Worm (Caenorhabditis elegans) whole organism, young adult: Measurements from ENCODE around the gene nhr-36.

ENCODE experiments used
- B0261.1 ChIP-seq: sonication (generic microtip); optimal IDR thresholded peaks from 2 replicates; lab custom pipeline; 2016; ENCODE audit warnings: mild to moderate bottlenecking, missing genetic modification characterization, moderate library complexity, missing compliant biosample characterization
- B0336.3 ChIP-seq: fragments of 200-800 bp; sonication (Bioruptor generic); IDR thresholded peaks from 2 replicates; pipeline ENCODE4 v1.3.6; 2022; ENCODE audit warnings: missing genetic modification characterization, missing compliant biosample characterization
- C06A6.2 ChIP-seq: fragments of 200-800 bp; sonication (Bioruptor generic); conservative IDR thresholded peaks from 2 replicates; pipeline ENCODE4 v1.3.6; 2022; ENCODE audit warnings: missing genetic modification characterization, missing compliant biosample characterization
- F37B4.10 ChIP-seq: fragments of 200-800 bp; sonication (Bioruptor generic); IDR thresholded peaks from 2 replicates; pipeline ENCODE4 v1.3.6; 2022; ENCODE audit warnings: missing genetic modification characterization, missing compliant biosample characterization
- F52B5.7 ChIP-seq: sonication (generic microtip); optimal IDR thresholded peaks from 2 replicates; lab custom pipeline; 2016; ENCODE audit warnings: mild to moderate bottlenecking, missing genetic modification characterization, missing compliant biosample characterization
- F57A8.1 ChIP-seq: fragments of 200-800 bp; sonication (Bioruptor generic); optimal IDR thresholded peaks from 2 replicates; lab custom pipeline; 2018; ENCODE audit warnings: mild to moderate bottlenecking, missing genetic modification characterization, moderate library complexity, missing compliant biosample characterization
- K11D2.4 ChIP-seq: fragments of 200-800 bp; sonication (Bioruptor generic); IDR thresholded peaks from 2 replicates; pipeline ENCODE4 v1.3.6; 2022; ENCODE audit warnings: missing genetic modification reagents, missing genetic modification characterization, missing compliant biosample characterization
- T26A5.8 ChIP-seq: sonication (generic microtip); optimal IDR thresholded peaks from 2 replicates; lab custom pipeline; 2016; ENCODE audit warnings: missing genetic modification characterization, missing compliant biosample characterization
- Y53G8AR.9 ChIP-seq: fragments of 200-800 bp; sonication (Bioruptor generic); conservative IDR thresholded peaks from 2 replicates; pipeline ENCODE4 v1.3.6; 2022; ENCODE audit warnings: missing genetic modification reagents, missing genetic modification characterization, missing compliant biosample characterization
- ccch-3 ChIP-seq: fragments of 200-800 bp; sonication (Bioruptor generic); optimal IDR thresholded peaks from 2 replicates; lab custom pipeline; 2018; ENCODE audit warnings: mild to moderate bottlenecking, missing genetic modification characterization, missing compliant biosample characterization
- ceh-27 ChIP-seq: fragments of 200-800 bp; sonication (Bioruptor generic); optimal IDR thresholded peaks from 2 replicates; lab custom pipeline; 2018; ENCODE audit warnings: mild to moderate bottlenecking, missing genetic modification characterization, moderate library complexity, missing compliant biosample characterization
- dox-1 ChIP-seq: fragments of 200-800 bp; sonication (Bioruptor generic); IDR thresholded peaks from 2 replicates; pipeline ENCODE4 v1.3.6; 2022; ENCODE audit warnings: missing genetic modification reagents, missing genetic modification characterization, missing compliant biosample characterization
- dpl-1 ChIP-seq: fragments of 150-350 bp; optimal IDR thresholded peaks from 2 replicates; lab custom pipeline; 2014; ENCODE audit warnings: missing biosample characterization, missing genetic modification reagents, missing genetic modification characterization
- efl-1 ChIP-seq: fragments of 150-350 bp; optimal IDR thresholded peaks from 2 replicates; lab custom pipeline; 2014; ENCODE audit warnings: missing biosample characterization, missing genetic modification reagents, missing genetic modification characterization
- egl-44 ChIP-seq: fragments of 200-800 bp; sonication (Bioruptor generic); IDR thresholded peaks from 2 replicates; pipeline ENCODE4 v1.3.6; 2022; ENCODE audit warnings: missing genetic modification reagents, missing genetic modification characterization, missing compliant biosample characterization
- egrh-3 ChIP-seq: fragments of 200-800 bp; sonication (Bioruptor generic); IDR thresholded peaks from 2 replicates; pipeline ENCODE4 v1.3.6; 2022; ENCODE audit warnings: missing genetic modification reagents, missing genetic modification characterization, missing compliant biosample characterization
- hlh-12 ChIP-seq: sonication (generic microtip); optimal IDR thresholded peaks from 2 replicates; lab custom pipeline; 2016; ENCODE audit warnings: missing genetic modification characterization, missing compliant biosample characterization
- hmg-20 ChIP-seq: fragments of 200-800 bp; sonication (Bioruptor generic); IDR thresholded peaks from 2 replicates; pipeline ENCODE4 v1.3.6; 2022; ENCODE audit warnings: missing genetic modification reagents, missing genetic modification characterization, missing compliant biosample characterization
- hrde-1 ChIP-seq: sonication (generic microtip); optimal IDR thresholded peaks from 2 replicates; lab custom pipeline; 2016; ENCODE audit warnings: missing genetic modification characterization, mild to moderate bottlenecking, missing compliant biosample characterization, moderate library complexity, missing genotype, missing genetic modification reagents, borderline replicate concordance
- hsf-1 ChIP-seq: fragments of 200-800 bp; sonication (Bioruptor generic); IDR thresholded peaks from 2 replicates; pipeline ENCODE4 v1.3.6; 2022; ENCODE audit warnings: missing genetic modification reagents, missing genetic modification characterization, missing compliant biosample characterization
- lin-54 ChIP-seq: fragments of 200-800 bp; sonication (Bioruptor generic); optimal IDR thresholded peaks from 2 replicates; lab custom pipeline; 2018; ENCODE audit warnings: mild to moderate bottlenecking, missing genetic modification characterization, missing compliant biosample characterization
- lsy-27 ChIP-seq: sonication (generic microtip); optimal IDR thresholded peaks from 2 replicates; lab custom pipeline; 2017; ENCODE audit warnings: missing genetic modification characterization, mild to moderate bottlenecking, missing compliant biosample characterization, antibody characterized with exemption, missing genotype, borderline replicate concordance; ENCODE audit not compliant: insufficient read depth
- madf-3 ChIP-seq: fragments of 200-800 bp; sonication (Bioruptor generic); IDR thresholded peaks from 2 replicates; pipeline ENCODE4 v1.3.6; 2022; ENCODE audit warnings: missing genetic modification reagents, missing genetic modification characterization, missing compliant biosample characterization
- nfyb-1 ChIP-seq: fragments of 200-800 bp; sonication (Bioruptor generic); IDR thresholded peaks from 2 replicates; pipeline ENCODE4 v1.3.6; 2022; ENCODE audit warnings: missing genetic modification reagents, missing genetic modification characterization, missing compliant biosample characterization
- nhr-80 ChIP-seq: sonication (generic microtip); optimal IDR thresholded peaks from 2 replicates; lab custom pipeline; 2016; ENCODE audit warnings: missing genetic modification characterization, missing compliant biosample characterization
- pha-4 ChIP-seq: fragments of 150-350 bp; sonication (generic microtip); optimal IDR thresholded peaks from 2 replicates; lab custom pipeline; 2014; ENCODE audit warnings: missing biosample characterization, missing genetic modification reagents, missing genetic modification characterization
- repo-1 ChIP-seq: sonication (generic microtip); optimal IDR thresholded peaks from 2 replicates; lab custom pipeline; 2017; ENCODE audit warnings: mild to moderate bottlenecking, missing genetic modification characterization, missing compliant biosample characterization
- rpc-1 ChIP-seq, 2 experiments: fragments of 150-350 bp in 1 of 2; sonication (generic microtip) in 1 of 2; optimal IDR thresholded peaks; 2 replicates each; lab custom pipeline; 2014 to 2018; ENCODE audit warnings: missing biosample characterization in 1 of 2, missing genetic modification characterization in 1 of 2, missing genetic modification reagents in 1 of 2, missing genotype in 1 of 2
- sdz-38 ChIP-seq: sonication (generic microtip); optimal IDR thresholded peaks from 2 replicates; lab custom pipeline; 2016; ENCODE audit warnings: missing genotype, missing genetic modification characterization, missing compliant biosample characterization
- sea-2 ChIP-seq: fragments of 200-800 bp; sonication (Bioruptor generic); IDR thresholded peaks from 2 replicates; pipeline ENCODE4 v1.3.6; 2022; ENCODE audit warnings: missing genetic modification characterization, missing compliant biosample characterization
- snpc-1.1 ChIP-seq: sonication (generic microtip); optimal IDR thresholded peaks from 2 replicates; lab custom pipeline; 2017; ENCODE audit warnings: missing genetic modification characterization, mild to moderate bottlenecking, missing compliant biosample characterization, antibody characterized with exemption, moderate library complexity, missing genotype, missing genetic modification reagents; ENCODE audit not compliant: insufficient read depth
- somi-1 ChIP-seq: fragments of 200-800 bp; sonication (Bioruptor generic); optimal IDR thresholded peaks from 2 replicates; lab custom pipeline; 2018; ENCODE audit warnings: mild to moderate bottlenecking, missing genetic modification characterization, missing compliant biosample characterization
- unc-62 ChIP-seq: fragments of 150-350 bp; optimal IDR thresholded peaks from 2 replicates; lab custom pipeline; 2014; ENCODE audit warnings: missing biosample characterization, missing genetic modification reagents, missing genetic modification characterization
- zfh-2 ChIP-seq: fragments of 200-800 bp; sonication (Bioruptor generic); conservative IDR thresholded peaks from 2 replicates; pipeline ENCODE4 v1.3.6; 2022; ENCODE audit warnings: missing genetic modification reagents, missing genetic modification characterization, missing compliant biosample characterization
- zim-3 ChIP-seq: sonication (generic microtip); optimal IDR thresholded peaks from 2 replicates; lab custom pipeline; 2017; ENCODE audit warnings: mild to moderate bottlenecking, missing genetic modification characterization, moderate library complexity, missing compliant biosample characterization

Gene nhr-36

DNA sequence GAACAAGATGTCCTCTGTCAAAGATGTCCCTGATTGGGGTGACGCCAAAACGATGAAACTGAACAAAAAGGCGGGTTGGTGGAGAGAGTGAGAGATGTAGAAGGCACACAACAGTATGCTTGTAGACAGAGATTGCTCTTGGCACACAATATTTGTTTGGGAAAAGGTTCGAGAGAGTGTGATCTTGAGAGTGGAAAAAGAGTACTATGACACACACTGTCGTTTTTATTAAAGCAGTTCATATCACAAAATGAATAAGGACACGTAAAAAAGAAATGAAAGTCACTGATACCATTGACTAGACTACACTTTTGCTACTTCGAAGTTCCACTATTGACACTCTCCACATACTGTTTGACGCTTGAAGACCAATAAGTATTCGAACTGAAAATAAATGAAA is 5.9 kb downstream of the nhr-36 start:
- TF ChIP-seq pha-4 (tag; lab: Kevin White, UChicago): peak; percentile 62
- no peak for TF ChIP-seq rpc-1 (optimal IDR thresholded peaks at IDR 0.05; lab: Kevin White, UChicago)
- no peak for TF ChIP-seq rpc-1 (tag; optimal IDR thresholded peaks at IDR 0.05; lab: Kevin White, UChicago)
- no peak for TF ChIP-seq egrh-3
- no peak for TF ChIP-seq B0261.1 (tag; lab: Kevin White, UChicago)
- TF ChIP-seq F57A8.1 (GFP tag; lab: Kevin White, UChicago): no peak
- TF ChIP-seq Y53G8AR.9 (GFP tag; lab: Robert Waterston, UW): no peak
- peak; percentile 50 for TF ChIP-seq unc-62 (GFP tag; lab: Kevin White, UChicago)
- no peak for TF ChIP-seq hrde-1
- no peak for TF ChIP-seq hmg-20
- no peak for TF ChIP-seq ceh-27
- no peak for TF ChIP-seq zim-3 (tag; lab: Kevin White, UChicago)
- TF ChIP-seq nhr-80 (tag; lab: Kevin White, UChicago): peak; percentile 96

DNA sequence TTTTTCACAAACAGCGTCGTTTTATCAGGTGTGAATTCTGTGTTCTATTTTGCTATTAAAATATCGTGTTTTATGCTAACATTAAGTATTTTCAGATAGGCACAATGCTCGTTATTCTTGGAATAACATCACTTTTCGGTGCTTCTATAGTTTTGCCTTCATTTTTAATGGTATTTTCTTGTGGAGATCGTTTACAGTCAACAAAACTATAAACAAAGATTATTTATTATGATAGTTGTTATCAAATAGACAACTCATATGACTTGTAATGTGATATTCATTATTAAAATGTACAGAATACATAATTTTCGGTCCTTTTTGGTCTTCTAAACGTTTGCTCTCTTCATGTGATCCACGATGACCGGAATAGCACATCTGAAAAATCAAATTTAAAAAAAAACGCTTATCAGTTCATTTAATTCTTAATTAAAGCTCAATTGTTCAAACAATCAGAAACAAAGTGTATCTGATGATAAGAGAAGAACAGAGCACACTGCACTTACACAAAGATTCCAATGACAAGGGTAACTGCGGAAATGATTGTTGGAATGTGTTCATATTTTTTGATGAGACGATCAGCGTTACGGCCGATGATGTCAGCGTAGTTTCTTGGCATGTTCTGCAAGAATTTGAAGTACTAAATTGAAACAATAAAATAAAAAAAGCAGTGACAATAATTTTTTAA is 7.2 kb downstream of the nhr-36 start, which contains the start of gene F07C3.9:
Gene F07C3.9 (minus strand): TSS at position 635 of the 685 bp plus-strand sequence.
- no peak for TF ChIP-seq somi-1
- no peak for TF ChIP-seq repo-1 (tag; lab: Kevin White, UChicago)
- TF ChIP-seq nhr-80 (tag; lab: Kevin White, UChicago): peak; percentile 79
- TF ChIP-seq F52B5.7 (tag; lab: Kevin White, UChicago): no peak
- no peak for TF ChIP-seq zfh-2 (GFP tag; lab: Robert Waterston, UW)
- no peak for TF ChIP-seq F37B4.10 (GFP tag; lab: Robert Waterston, UW)
- no peak for TF ChIP-seq ccch-3 (GFP tag; lab: Kevin White, UChicago)

DNA sequence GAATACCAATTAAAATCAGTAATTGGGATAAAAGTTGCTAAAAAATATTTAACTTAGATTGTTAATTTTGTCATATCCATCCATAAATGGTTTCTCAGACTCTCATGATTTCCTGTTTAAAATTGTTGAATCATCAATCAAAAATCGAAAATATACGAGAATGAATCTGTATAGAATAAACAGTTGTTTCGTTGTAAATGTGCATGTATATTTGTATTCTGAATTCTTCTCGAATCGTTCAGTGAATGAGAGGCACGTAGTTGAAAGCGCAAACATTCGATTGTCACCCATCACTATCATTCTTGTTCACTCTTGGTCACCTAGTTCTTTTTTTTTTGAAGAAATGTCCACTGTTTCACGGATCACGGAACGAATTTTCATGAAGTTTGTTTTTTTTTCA is 11.5 kb downstream of the nhr-36 start, which contains the start of gene ptd-2:
Gene ptd-2 (plus strand): TSS at position 301 of the 400 bp plus-strand sequence.
- TF ChIP-seq sea-2 (GFP tag; lab: Robert Waterston, UW) (no peak), snpc-1.1 (no peak), hrde-1 (no peak), egl-44 (GFP tag; lab: Robert Waterston, UW) (no peak), C06A6.2 (no peak), nfyb-1 (GFP tag; lab: Robert Waterston, UW) (no peak), hlh-12 (tag; lab: Kevin White, UChicago) (no peak), unc-62 (GFP tag; lab: Kevin White, UChicago) (no peak), ceh-27 (no peak), lin-54 (GFP tag; lab: Kevin White, UChicago) (no peak), hmg-20 (no peak), K11D2.4 (GFP tag; lab: Robert Waterston, UW) (no peak)

DNA sequence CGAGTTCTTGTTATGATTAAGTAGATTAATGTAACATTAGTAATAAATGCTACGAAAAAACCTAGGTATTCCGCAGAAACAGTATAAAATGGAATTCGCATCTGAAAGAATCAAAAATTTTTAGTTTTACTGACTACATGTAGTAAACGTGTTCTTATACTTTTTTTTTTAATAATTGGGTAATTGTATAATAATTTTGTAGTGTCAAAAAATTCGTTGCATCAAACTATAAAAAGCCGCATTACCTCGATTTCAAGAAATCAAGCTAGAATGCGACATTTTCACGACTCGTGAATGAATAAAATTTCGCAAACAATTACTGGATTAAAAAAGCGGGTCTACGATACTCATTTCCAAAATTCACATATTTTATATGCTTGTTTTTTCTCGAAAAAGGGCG is 12.2 kb downstream of the nhr-36 start, which contains the start of gene str-94:
Gene str-94 (minus strand): TSS at position 101 of the 400 bp plus-strand sequence.
- TF ChIP-seq efl-1 (GFP tag; lab: Kevin White, UChicago) (no peak), dpl-1 (no peak), T26A5.8 (no peak), madf-3 (GFP tag; lab: Robert Waterston, UW) (no peak), dox-1 (GFP tag; lab: Robert Waterston, UW) (no peak), B0336.3 (no peak), hsf-1 (GFP tag; lab: Robert Waterston, UW) (no peak), lsy-27 (no peak), sdz-38 (no peak)
